Worm (Caenorhabditis elegans): ENCODE data around the gene T01B10.5.

The T01B10.5 gene

DNA sequence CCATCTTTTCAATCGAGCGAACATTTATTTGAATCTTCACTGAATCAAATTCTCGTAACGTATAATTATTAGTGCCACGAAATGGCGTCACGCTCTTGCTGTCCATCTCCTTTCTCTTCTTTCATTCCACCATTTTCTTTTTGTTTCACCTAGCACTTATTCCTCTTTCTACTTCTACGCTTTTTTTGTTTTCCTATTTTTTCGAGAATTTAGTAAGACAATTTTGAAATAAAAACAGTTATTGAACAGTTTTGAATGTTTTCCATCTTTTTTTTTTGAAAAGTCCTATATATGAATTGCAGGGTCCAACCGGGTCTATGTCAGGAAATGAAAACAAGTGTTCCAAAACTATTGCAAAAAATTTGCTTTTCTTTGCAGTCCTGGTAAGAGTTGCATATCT, at the start of gene T01B10.5:
T01B10.5 (plus strand) TSS at position 301 of the 400 bp plus-strand sequence.
- TF ChIP-seq mls-2 (tag; optimal IDR thresholded peaks at IDR 0.05) (no peak), sptf-1 (tag; optimal IDR thresholded peaks at IDR 0.05) (no peak), ham-2 (GFP tag; optimal IDR thresholded peaks at IDR 0.05) (no peak), lin-13 (tag; optimal IDR thresholded peaks at IDR 0.05) (no peak), mab-5 (tag; optimal IDR thresholded peaks at IDR 0.05) (no peak), blmp-1 (tag; optimal IDR thresholded peaks at IDR 0.05) (no peak), cnd-1 (tag; optimal IDR thresholded peaks at IDR 0.05) (no peak), unc-39 (tag; optimal IDR thresholded peaks at IDR 0.05) (no peak), flh-1 (GFP tag; optimal IDR thresholded peaks at IDR 0.05) (no peak), hlh-1 (tag; optimal IDR thresholded peaks at IDR 0.05) (no peak), ceh-39 (tag; optimal IDR thresholded peaks at IDR 0.05) (no peak), elt-1 (tag; optimal IDR thresholded peaks at IDR 0.05; ENCODE audit: borderline replicate concordance, insufficient read depth) (no peak), M03D4.4 (tag; optimal IDR thresholded peaks at IDR 0.05) (no peak), pha-4 (tag; optimal IDR thresholded peaks at IDR 0.05) (no peak), nhr-237 (tag; optimal IDR thresholded peaks at IDR 0.05) (no peak), nhr-12 (tag; optimal IDR thresholded peaks at IDR 0.05) (no peak), sem-2 (GFP tag; optimal IDR thresholded peaks at IDR 0.05) (no peak), unc-120 (tag; optimal IDR thresholded peaks at IDR 0.05; ENCODE audit: poor library complexity, severe bottlenecking) (no peak), ztf-11 (tag; optimal IDR thresholded peaks at IDR 0.05) (no peak), nhr-2 (tag; optimal IDR thresholded peaks at IDR 0.05) (no peak)

DNA sequence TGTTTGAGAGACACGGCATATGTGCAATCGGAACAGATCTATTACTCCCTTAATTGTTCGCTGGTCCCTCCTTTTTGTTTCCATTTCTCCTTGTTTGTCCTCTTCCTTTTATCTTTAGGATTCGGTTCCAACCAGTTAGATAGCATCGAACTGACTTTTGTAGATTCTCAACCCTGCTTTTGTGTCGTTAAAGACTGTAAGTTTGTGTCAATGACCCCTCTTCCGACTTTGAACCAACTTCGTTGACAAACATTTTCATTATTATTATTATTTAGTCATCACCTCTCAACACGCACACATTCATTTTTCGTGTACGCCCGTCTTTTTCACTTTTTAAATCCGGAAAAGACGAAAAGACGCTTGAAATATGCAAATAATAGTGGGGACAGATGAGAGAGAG, 49.0 kb upstream of the T01B10.5 start, which contains the start of gene F16F9.1:
F16F9.1 (plus strand) TSS at position 301 of the 400 bp plus-strand sequence.
- TF ChIP-seq nhr-28 (tag; optimal IDR thresholded peaks at IDR 0.05) (no peak), cnd-1 (tag; optimal IDR thresholded peaks at IDR 0.05) (no peak), elt-3 (tag; optimal IDR thresholded peaks at IDR 0.05) (no peak), nhr-2 (tag; optimal IDR thresholded peaks at IDR 0.05) (no peak), nhr-12 (tag; optimal IDR thresholded peaks at IDR 0.05) (no peak), ham-2 (GFP tag; optimal IDR thresholded peaks at IDR 0.05) (no peak), sem-2 (GFP tag; optimal IDR thresholded peaks at IDR 0.05) (no peak), blmp-1 (tag; optimal IDR thresholded peaks at IDR 0.05) (no peak), pha-4 (tag; optimal IDR thresholded peaks at IDR 0.05) (no peak)

DNA sequence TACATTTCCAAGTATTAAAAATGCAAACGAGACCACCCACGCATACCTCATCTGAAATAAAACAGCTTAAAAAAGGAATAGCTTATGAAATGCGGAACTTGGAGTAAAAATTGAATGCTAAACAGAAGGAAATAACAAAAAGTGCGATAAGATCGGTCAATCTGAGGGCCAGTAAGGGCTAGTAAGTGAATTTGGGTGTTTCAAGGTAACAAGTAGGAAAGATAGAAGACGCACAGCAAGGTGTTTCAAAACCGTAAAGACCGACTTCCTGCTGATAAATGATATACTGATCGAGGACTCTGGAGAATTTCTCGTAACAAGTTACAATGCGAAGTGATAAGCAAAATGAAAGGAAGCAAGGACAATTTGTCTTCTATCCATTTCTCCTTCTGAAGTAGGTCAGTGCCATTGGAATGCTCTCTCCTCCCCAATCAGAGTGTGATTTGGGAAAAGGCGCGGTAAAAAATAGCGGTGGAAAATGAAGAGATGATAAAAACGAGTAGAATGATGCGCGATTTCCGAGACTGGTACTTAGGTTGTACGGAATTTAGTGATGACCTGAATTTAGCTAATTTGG, 39.4 kb upstream of the T01B10.5 start, which contains the start of gene dpy-6:
dpy-6 (minus strand) TSS at position 51 of the 577 bp plus-strand sequence.
- TF ChIP-seq ceh-39 (tag; optimal IDR thresholded peaks at IDR 0.05): no peak
- TF ChIP-seq lin-32 (GFP tag; optimal IDR thresholded peaks at IDR 0.05): no peak
- TF ChIP-seq hlh-1 (tag; optimal IDR thresholded peaks at IDR 0.05): no peak
- TF ChIP-seq drap-1 (GFP tag; optimal IDR thresholded peaks at IDR 0.05): no peak
- no peak for TF ChIP-seq nhr-76 (tag; optimal IDR thresholded peaks at IDR 0.05)
- TF ChIP-seq sptf-1 (tag; optimal IDR thresholded peaks at IDR 0.05): no peak
- TF ChIP-seq ceh-83 (GFP tag; optimal IDR thresholded peaks at IDR 0.05): no peak

ce11 chrX:8457314-8457713, 37.8 kb upstream of the T01B10.5 start, which contains the start of gene F16F9.3:
Gene F16F9.3 (plus strand): TSS chrX:8457614.
- no peak for TF ChIP-seq cnd-1 (tag; optimal IDR thresholded peaks at IDR 0.05)
- no peak for TF ChIP-seq mep-1 (tag; optimal IDR thresholded peaks at IDR 0.05)
- no peak for TF ChIP-seq elt-3 (tag; optimal IDR thresholded peaks at IDR 0.05)
- no peak for TF ChIP-seq flh-1 (GFP tag; optimal IDR thresholded peaks at IDR 0.05)
- TF ChIP-seq elt-1 (tag; optimal IDR thresholded peaks at IDR 0.05; ENCODE audit: borderline replicate concordance, insufficient read depth): no peak
- TF ChIP-seq mls-2 (tag; optimal IDR thresholded peaks at IDR 0.05): no peak

DNA sequence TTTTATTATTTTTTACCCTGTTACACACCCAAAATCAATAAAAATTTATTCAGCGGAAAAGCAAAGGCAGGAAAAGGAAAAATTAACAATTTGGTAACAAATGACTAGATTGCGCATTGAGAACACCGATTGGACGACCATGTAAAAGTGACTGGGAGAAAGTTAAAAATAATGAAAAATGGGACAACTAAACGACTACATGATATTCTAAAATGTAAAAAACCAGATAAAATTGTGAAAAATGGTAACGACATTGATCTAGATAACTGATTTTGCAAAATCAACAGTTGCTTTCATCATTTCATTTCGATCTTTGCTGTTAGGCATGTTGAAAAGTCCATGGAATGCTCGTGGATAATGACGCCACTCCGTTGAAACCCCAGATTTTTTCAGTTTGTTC, 35.3 kb upstream of the T01B10.5 start:
- no peak for TF ChIP-seq lsy-2 (tag; optimal IDR thresholded peaks at IDR 0.05)
- TF ChIP-seq bed-3 (GFP tag; optimal IDR thresholded peaks at IDR 0.05): no peak
- no peak for TF ChIP-seq M03D4.4 (tag; optimal IDR thresholded peaks at IDR 0.05)
- no peak for TF ChIP-seq ham-2 (GFP tag; optimal IDR thresholded peaks at IDR 0.05)
- no peak for TF ChIP-seq zip-8 (tag; optimal IDR thresholded peaks at IDR 0.05)
- no peak for TF ChIP-seq cnd-1 (tag; optimal IDR thresholded peaks at IDR 0.05)
- no peak for TF ChIP-seq ceh-43 (GFP tag; optimal IDR thresholded peaks at IDR 0.05)
- no peak for TF ChIP-seq tbx-8 (GFP tag; optimal IDR thresholded peaks at IDR 0.05)
- no peak for TF ChIP-seq hlh-1 (tag; optimal IDR thresholded peaks at IDR 0.05)
- TF ChIP-seq mls-2 (tag; optimal IDR thresholded peaks at IDR 0.05): no peak
- TF ChIP-seq unc-39 (tag; optimal IDR thresholded peaks at IDR 0.05): no peak
- TF ChIP-seq blmp-1 (tag; optimal IDR thresholded peaks at IDR 0.05): no peak
- no peak for TF ChIP-seq drap-1 (GFP tag; optimal IDR thresholded peaks at IDR 0.05)
- TF ChIP-seq nhr-12 (tag; optimal IDR thresholded peaks at IDR 0.05): no peak
- no peak for TF ChIP-seq mep-1 (tag; optimal IDR thresholded peaks at IDR 0.05)

Measured in whole organism, mixed stage, embryonic.